Worm (Caenorhabditis elegans) whole organism, mixed stage, embryonic: Measurements from ENCODE around the gene T06A1.1.

ENCODE experiments used
- M03D4.4 ChIP-seq: sonication (generic microtip); optimal IDR thresholded peaks from 2 replicates; lab custom pipeline; 2017; ENCODE audit warnings: mild to moderate bottlenecking, missing genetic modification characterization, missing compliant biosample characterization
- ces-1 ChIP-seq: fragments of 150-350 bp; optimal IDR thresholded peaks from 2 replicates; lab custom pipeline; 2014; ENCODE audit warnings: missing biosample characterization, missing genetic modification reagents, missing genetic modification characterization
- elt-1 ChIP-seq: sonication (generic microtip); optimal IDR thresholded peaks from 2 replicates; lab custom pipeline; 2017; ENCODE audit warnings: missing genetic modification characterization, mild to moderate bottlenecking, missing compliant biosample characterization, antibody characterized with exemption, moderate library complexity, borderline replicate concordance; ENCODE audit not compliant: insufficient read depth
- elt-3 ChIP-seq: fragments of 150-350 bp; optimal IDR thresholded peaks from 2 replicates; lab custom pipeline; 2014; ENCODE audit warnings: missing biosample characterization, missing genetic modification characterization
- flh-1 ChIP-seq: fragments of 200-800 bp; sonication (Bioruptor generic); optimal IDR thresholded peaks from 2 replicates; lab custom pipeline; 2018; ENCODE audit warnings: mild to moderate bottlenecking, missing genetic modification characterization, moderate library complexity, missing compliant biosample characterization
- lin-13 ChIP-seq: fragments of 150-350 bp; optimal IDR thresholded peaks from 2 replicates; lab custom pipeline; 2014; ENCODE audit warnings: missing biosample characterization, missing genetic modification characterization
- lsy-2 ChIP-seq: fragments of 150-350 bp; optimal IDR thresholded peaks from 2 replicates; lab custom pipeline; 2014; ENCODE audit warnings: missing biosample characterization, missing genetic modification characterization
- nhr-237 ChIP-seq: fragments of 150-350 bp; optimal IDR thresholded peaks from 2 replicates; lab custom pipeline; 2014; ENCODE audit warnings: missing biosample characterization, missing genetic modification characterization
- nhr-28 ChIP-seq: fragments of 150-350 bp; optimal IDR thresholded peaks from 2 replicates; lab custom pipeline; 2014; ENCODE audit warnings: missing biosample characterization, missing genetic modification characterization
- unc-62 ChIP-seq: fragments of 150-350 bp; optimal IDR thresholded peaks from 2 replicates; lab custom pipeline; 2014; ENCODE audit warnings: missing biosample characterization, missing genetic modification reagents, missing genetic modification characterization
- zip-8 ChIP-seq: fragments of 150-350 bp; optimal IDR thresholded peaks from 2 replicates; lab custom pipeline; 2014; ENCODE audit warnings: missing biosample characterization, missing genetic modification characterization
- ztf-11 ChIP-seq: fragments of 150-350 bp; optimal IDR thresholded peaks from 2 replicates; lab custom pipeline; 2014; ENCODE audit warnings: missing biosample characterization, missing genetic modification characterization

DNA sequence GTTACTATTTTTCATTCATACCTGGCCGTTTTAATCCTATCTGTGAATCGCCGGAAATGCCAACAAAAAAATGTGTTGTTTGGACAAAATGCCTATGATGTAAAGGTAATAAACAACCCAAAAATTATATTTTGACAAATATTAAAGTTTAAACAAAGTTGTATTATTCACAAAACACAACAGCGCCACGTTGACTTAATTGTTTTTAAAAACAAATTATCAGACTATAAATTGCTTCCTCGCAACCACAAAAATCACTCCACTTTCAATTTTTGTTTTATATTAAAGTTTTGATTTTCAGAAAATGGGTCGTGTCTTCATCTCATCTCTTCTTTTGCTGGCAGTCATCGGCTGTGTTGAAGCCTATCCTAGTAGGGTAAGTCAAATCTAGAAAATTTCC, 18.0 kb downstream of the T06A1.1 start, which contains the start of gene Y32G9A.5:
- TF ChIP-seq M03D4.4 (no peak), ces-1 (GFP tag; lab: Kevin White, UChicago) (no peak), nhr-237 (tag; lab: Kevin White, UChicago) (no peak), unc-62 (no peak), lin-13 (tag; lab: Kevin White, UChicago) (no peak), elt-1 (tag; lab: Kevin White, UChicago) (no peak), ztf-11 (tag; lab: Kevin White, UChicago) (no peak), zip-8 (tag; lab: Kevin White, UChicago) (no peak), elt-3 (tag; lab: Kevin White, UChicago) (no peak), nhr-28 (tag; lab: Kevin White, UChicago) (no peak), flh-1 (GFP tag; lab: Kevin White, UChicago) (no peak), lsy-2 (tag; lab: Kevin White, UChicago) (no peak)
